Worm (Caenorhabditis elegans) whole organism, L3 larva: ENCODE measurements around the gene str-77.

ENCODE experiments used
- R02D3.7 ChIP-seq: fragments of 150-350 bp; optimal IDR thresholded peaks from 2 replicates; lab custom pipeline; 2014; ENCODE audit warnings: missing biosample characterization, missing genetic modification characterization
- aly-2 ChIP-seq: fragments of 150-350 bp; optimal IDR thresholded peaks from 2 replicates; lab custom pipeline; 2014; ENCODE audit warnings: missing biosample characterization, missing genetic modification characterization
- ceh-16 ChIP-seq: sonication (generic microtip); optimal IDR thresholded peaks from 2 replicates; lab custom pipeline; 2017; ENCODE audit warnings: missing biosample characterization, missing genetic modification characterization
- ceh-9 ChIP-seq: sonication (generic microtip); optimal IDR thresholded peaks from 2 replicates; lab custom pipeline; 2018; ENCODE audit warnings: missing biosample characterization, missing genetic modification characterization
- daf-12 ChIP-seq: fragments of 150-350 bp; optimal IDR thresholded peaks from 2 replicates; lab custom pipeline; 2014; ENCODE audit warnings: missing biosample characterization, missing genetic modification reagents, missing genetic modification characterization
- egl-5 ChIP-seq: fragments of 150-350 bp; optimal IDR thresholded peaks from 2 replicates; lab custom pipeline; 2017; ENCODE audit warnings: missing biosample characterization, missing genetic modification reagents, missing genetic modification characterization, inconsistent platforms
- elt-1 ChIP-seq: fragments of 150-350 bp; optimal IDR thresholded peaks from 2 replicates; lab custom pipeline; 2014; ENCODE audit warnings: missing biosample characterization, missing genetic modification characterization
- elt-2 ChIP-seq: sonication (generic microtip); optimal IDR thresholded peaks from 2 replicates; lab custom pipeline; 2016; ENCODE audit warnings: missing genetic modification reagents, mild to moderate bottlenecking, missing genetic modification characterization, missing compliant biosample characterization
- elt-3 ChIP-seq, 3 experiments: fragments of 150-350 bp in 1 of 3; sonication (generic microtip) in 2 of 3; optimal IDR thresholded peaks; 2 replicates in 2 of 3; 4 replicates in 1 of 3; lab custom pipeline; 2014 to 2017; ENCODE audit warnings: missing biosample characterization in 3 of 3, missing genetic modification characterization in 3 of 3
- eor-1 ChIP-seq, 2 experiments: fragments of 150-350 bp; optimal IDR thresholded peaks; 2 replicates each; lab custom pipeline; 2014 to 2018; ENCODE audit warnings: missing biosample characterization in 2 of 2, missing genetic modification characterization in 2 of 2
- fkh-10 ChIP-seq: sonication (generic microtip); optimal IDR thresholded peaks from 2 replicates; lab custom pipeline; 2017; ENCODE audit warnings: missing biosample characterization, missing genetic modification reagents, missing genetic modification characterization
- fkh-2 ChIP-seq: fragments of 150-350 bp; optimal IDR thresholded peaks from 2 replicates; lab custom pipeline; 2014; ENCODE audit warnings: missing biosample characterization, missing genetic modification reagents, missing genetic modification characterization
- fos-1 ChIP-seq: fragments of 150-350 bp; optimal IDR thresholded peaks from 2 replicates; lab custom pipeline; 2014; ENCODE audit warnings: missing biosample characterization, missing genetic modification characterization
- lin-15B ChIP-seq: fragments of 150-350 bp; optimal IDR thresholded peaks from 2 replicates; lab custom pipeline; 2014; ENCODE audit warnings: missing biosample characterization, missing genetic modification characterization
- lin-39 ChIP-seq: fragments of 150-350 bp; optimal IDR thresholded peaks from 2 replicates; lab custom pipeline; 2018; ENCODE audit warnings: missing biosample characterization, missing genetic modification reagents, missing genetic modification characterization
- lsy-12 ChIP-seq: sonication (generic microtip); optimal IDR thresholded peaks from 2 replicates; lab custom pipeline; 2016; ENCODE audit warnings: mild to moderate bottlenecking, missing genetic modification characterization, missing compliant biosample characterization
- mml-1 ChIP-seq: fragments of 150-350 bp; sonication (generic microtip); optimal IDR thresholded peaks from 3 replicates; lab custom pipeline; 2014; ENCODE audit warnings: missing biosample characterization, missing genetic modification characterization
- nfya-1 ChIP-seq: sonication (generic microtip); optimal IDR thresholded peaks from 2 replicates; lab custom pipeline; 2017; ENCODE audit warnings: missing genetic modification characterization, mild to moderate bottlenecking, missing compliant biosample characterization, antibody characterized with exemption, moderate library complexity; ENCODE audit not compliant: insufficient read depth
- nhr-11 ChIP-seq: fragments of 150-350 bp; optimal IDR thresholded peaks from 2 replicates; lab custom pipeline; 2014; ENCODE audit warnings: missing biosample characterization, missing genetic modification characterization
- nhr-12 ChIP-seq: fragments of 150-350 bp; optimal IDR thresholded peaks from 2 replicates; lab custom pipeline; 2014; ENCODE audit warnings: missing biosample characterization, missing genetic modification characterization
- nhr-23 ChIP-seq: fragments of 150-350 bp; optimal IDR thresholded peaks from 2 replicates; lab custom pipeline; 2014; ENCODE audit warnings: missing biosample characterization, missing genetic modification reagents, missing genetic modification characterization
- nhr-237 ChIP-seq: fragments of 150-350 bp; optimal IDR thresholded peaks from 2 replicates; lab custom pipeline; 2014; ENCODE audit warnings: missing biosample characterization, missing genetic modification characterization
- nhr-25 ChIP-seq: sonication (generic microtip); optimal IDR thresholded peaks from 2 replicates; lab custom pipeline; 2017; ENCODE audit warnings: missing biosample characterization, missing genetic modification characterization
- nhr-28 ChIP-seq: fragments of 150-350 bp; optimal IDR thresholded peaks from 2 replicates; lab custom pipeline; 2014; ENCODE audit warnings: missing biosample characterization, missing genetic modification characterization
- nhr-67 ChIP-seq: fragments of 150-350 bp; optimal IDR thresholded peaks from 2 replicates; lab custom pipeline; 2014; ENCODE audit warnings: missing biosample characterization, missing genetic modification characterization
- nhr-77 ChIP-seq: fragments of 150-350 bp; optimal IDR thresholded peaks from 2 replicates; lab custom pipeline; 2014; ENCODE audit warnings: missing biosample characterization, missing genetic modification characterization
- pha-4 ChIP-seq: fragments of 150-350 bp; optimal IDR thresholded peaks from 2 replicates; lab custom pipeline; 2014; ENCODE audit warnings: missing biosample characterization, missing genetic modification reagents, missing genetic modification characterization
- pqm-1 ChIP-seq: fragments of 150-350 bp; optimal IDR thresholded peaks from 2 replicates; lab custom pipeline; 2017; ENCODE audit warnings: missing biosample characterization, missing genetic modification characterization, inconsistent platforms
- sea-2 ChIP-seq: fragments of 150-350 bp; sonication (generic microtip); optimal IDR thresholded peaks from 4 replicates; lab custom pipeline; 2014; ENCODE audit warnings: missing biosample characterization, missing genetic modification reagents, missing genetic modification characterization
- skn-1 ChIP-seq: fragments of 150-350 bp; optimal IDR thresholded peaks from 2 replicates; lab custom pipeline; 2014; ENCODE audit warnings: missing biosample characterization, missing genetic modification characterization
- tbx-2 ChIP-seq: sonication (generic microtip); optimal IDR thresholded peaks from 2 replicates; lab custom pipeline; 2016; ENCODE audit warnings: mild to moderate bottlenecking, missing genetic modification characterization, missing compliant biosample characterization
- unc-62 ChIP-seq: fragments of 150-350 bp; sonication (generic microtip); optimal IDR thresholded peaks from 4 replicates; lab custom pipeline; 2014; ENCODE audit warnings: missing biosample characterization, missing genetic modification reagents, missing genetic modification characterization
- zag-1 ChIP-seq: fragments of 150-350 bp; optimal IDR thresholded peaks from 2 replicates; lab custom pipeline; 2014; ENCODE audit warnings: missing biosample characterization, missing genetic modification characterization
- ztf-11 ChIP-seq: fragments of 150-350 bp; optimal IDR thresholded peaks from 2 replicates; lab custom pipeline; 2014; ENCODE audit warnings: missing biosample characterization, missing genetic modification characterization

Gene str-77

ce11 chrV:17724704-17725103, 6.0 kb downstream of the str-77 start, which contains the start of gene fat-5:
TSS of gene fat-5 (plus strand) at chrV:17725004.
- TF ChIP-seq lin-39 (tag; lab: Kevin White, UChicago) (no peak), nhr-67 (tag; lab: Kevin White, UChicago) (no peak), nfya-1 (no peak), nhr-23 (tag; lab: Kevin White, UChicago) (no peak), zag-1 (tag; lab: Kevin White, UChicago) (no peak), lin-15B (tag; lab: Kevin White, UChicago) (no peak), ceh-9 (tag; lab: Kevin White, UChicago) (no peak), nhr-12 (tag; lab: Kevin White, UChicago) (no peak), pqm-1 (no peak), egl-5 (no peak), unc-62 (no peak), fkh-10 (no peak), R02D3.7 (tag; lab: Kevin White, UChicago) (no peak), pha-4 (tag; lab: Kevin White, UChicago) (no peak), fkh-2 (tag; lab: Kevin White, UChicago) (no peak), fos-1 (tag; lab: Kevin White, UChicago) (no peak), aly-2 (tag; lab: Kevin White, UChicago) (no peak)

- TF ChIP-seq fkh-2 (tag; lab: Kevin White, UChicago), result no peak
- no peak for TF ChIP-seq ceh-16
- no peak for TF ChIP-seq nfya-1
- no peak for TF ChIP-seq skn-1 (tag; lab: Kevin White, UChicago)
- no peak for TF ChIP-seq nhr-25 (tag; lab: Kevin White, UChicago)
- no peak for TF ChIP-seq elt-2 (tag; lab: Kevin White, UChicago)
These were observed 9.6 kb downstream of the str-77 start for ce11 chrV:17728336-17728735.

ce11 chrV:17728757-17729156, 10.0 kb downstream of the str-77 start:
- TF ChIP-seq fkh-2 (tag; lab: Kevin White, UChicago) (no peak), egl-5 (peak; percentile 57), R02D3.7 (tag; lab: Kevin White, UChicago) (no peak), lin-39 (tag; lab: Kevin White, UChicago) (peak; percentile 51), pqm-1 (no peak), nhr-11 (tag; lab: Kevin White, UChicago) (peak; percentile 58)

- no peak for TF ChIP-seq zag-1 (tag; lab: Kevin White, UChicago)
- TF ChIP-seq, all 47 proteins: peak for 0
These were observed 13.8 kb downstream of the str-77 start, which contains the start of gene twk-42 for ce11 chrV:17732516-17732915. TSS of gene twk-42 (minus strand) at chrV:17732616.

ce11 chrV:17739801-17740200, 21.1 kb downstream of the str-77 start, which contains the start of gene cutl-4:
TSS of gene cutl-4 (minus strand) at chrV:17739901.
- no peak for TF ChIP-seq lsy-12 (tag; lab: Kevin White, UChicago)
- no peak for TF ChIP-seq fkh-2 (tag; lab: Kevin White, UChicago)
- TF ChIP-seq elt-3 (tag; optimal IDR thresholded peaks at IDR 0.05; lab: Kevin White, UChicago), result no peak
- TF ChIP-seq pqm-1, result no peak
- TF ChIP-seq nhr-12 (tag; lab: Kevin White, UChicago), result no peak
- no peak for TF ChIP-seq nhr-77 (tag; lab: Kevin White, UChicago)
- TF ChIP-seq sea-2 (GFP tag; lab: Kevin White, UChicago), result no peak
- no peak for TF ChIP-seq ztf-11
- no peak for TF ChIP-seq daf-12 (tag; lab: Kevin White, UChicago)
- no peak for TF ChIP-seq nhr-28 (tag; lab: Kevin White, UChicago)
- no peak for TF ChIP-seq mml-1 (tag; lab: Kevin White, UChicago)
- no peak for TF ChIP-seq nhr-237
- TF ChIP-seq elt-1 (tag; lab: Kevin White, UChicago), result no peak
- TF ChIP-seq fkh-10, result no peak
- TF ChIP-seq R02D3.7 (tag; lab: Kevin White, UChicago), result no peak
- TF ChIP-seq nhr-11 (tag; lab: Kevin White, UChicago), result no peak
- no peak for TF ChIP-seq zag-1 (tag; lab: Kevin White, UChicago)
- TF ChIP-seq eor-1 (tag; optimal IDR thresholded peaks at IDR 0.05; lab: Kevin White, UChicago), result no peak
- TF ChIP-seq tbx-2 (tag; lab: Kevin White, UChicago), result no peak
